Worm (Caenorhabditis elegans): Measurements from ENCODE around the gene C05D12.2.

C05D12.2 gene

DNA sequence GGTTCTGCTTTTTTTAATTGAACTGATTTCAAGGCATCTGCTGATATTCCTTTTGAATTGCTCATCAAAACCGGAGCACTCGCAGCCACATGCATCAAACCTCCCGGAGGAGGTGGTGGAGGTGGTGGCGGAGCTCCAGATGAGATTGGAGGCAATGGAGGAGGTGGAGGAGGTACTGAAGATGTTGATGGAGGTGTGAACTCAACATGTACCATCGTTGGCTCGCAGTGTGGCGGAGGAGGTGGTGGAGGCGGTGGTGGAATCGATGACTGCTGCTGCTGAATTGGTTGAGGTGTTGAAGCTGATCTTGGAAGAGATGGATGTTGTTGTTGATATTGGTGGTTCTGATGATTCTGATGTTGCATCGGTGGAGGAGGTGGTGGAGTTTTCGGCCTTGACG lies 31.1 kb upstream of the C05D12.2 start:
- no peak for TF ChIP-seq flt-1 (GFP tag; IDR thresholded peaks at IDR 0.05)
- no peak for TF ChIP-seq F13C5.2 (tag; optimal IDR thresholded peaks at IDR 0.05)
- no peak for TF ChIP-seq tbx-37 (GFP tag; conservative IDR thresholded peaks at IDR 0.05)
- TF ChIP-seq pes-1 (GFP tag; IDR thresholded peaks at IDR 0.05) = no peak
- TF ChIP-seq ets-7 (tag; optimal IDR thresholded peaks at IDR 0.05) = no peak
- TF ChIP-seq tbx-11 (GFP tag; IDR thresholded peaks at IDR 0.05) = no peak
- TF ChIP-seq B0310.2 (tag; optimal IDR thresholded peaks at IDR 0.05) = no peak
- no peak for TF ChIP-seq ama-1 (optimal IDR thresholded peaks at IDR 0.05)
- TF ChIP-seq hmg-4 (GFP tag; optimal IDR thresholded peaks at IDR 0.05) = no peak
- TF ChIP-seq ceh-36 (tag; optimal IDR thresholded peaks at IDR 0.05) = no peak
- TF ChIP-seq aly-1 (tag; optimal IDR thresholded peaks at IDR 0.05) = no peak
- no peak for TF ChIP-seq ceh-13 (GFP tag; optimal IDR thresholded peaks at IDR 0.05)
- no peak for TF ChIP-seq hnd-1 (tag; optimal IDR thresholded peaks at IDR 0.05)
- TF ChIP-seq sea-1 (GFP tag; conservative IDR thresholded peaks at IDR 0.05) = no peak
- no peak for TF ChIP-seq scrt-1 (GFP tag; IDR thresholded peaks at IDR 0.05)

DNA sequence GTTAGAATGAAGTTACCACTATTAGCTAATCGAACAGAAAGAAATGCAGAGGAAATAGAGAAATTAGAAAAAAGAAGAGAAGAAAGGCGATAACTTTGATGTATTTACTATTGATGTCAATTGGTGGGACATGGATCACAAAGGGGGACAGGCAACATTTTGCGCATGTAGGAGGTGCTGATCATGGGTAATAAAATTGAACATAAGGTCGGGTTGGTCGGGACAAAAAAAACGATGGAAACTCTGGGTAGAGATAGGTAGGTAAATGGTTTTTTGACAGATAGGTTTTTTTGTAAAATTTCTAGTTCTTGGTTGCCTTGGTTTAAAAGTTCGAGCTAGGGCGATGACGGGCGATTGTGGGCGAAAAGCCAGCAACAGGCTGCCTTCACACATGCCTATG lies 27.2 kb upstream of the C05D12.2 start, which contains the start of gene shn-1:
shn-1 (minus strand) TSS at position 101 of the 400 bp plus-strand sequence.
- no peak for TF ChIP-seq ama-1 (optimal IDR thresholded peaks at IDR 0.05)
- no peak for TF ChIP-seq hnd-1 (tag; optimal IDR thresholded peaks at IDR 0.05)
- TF ChIP-seq ceh-36 (tag; optimal IDR thresholded peaks at IDR 0.05) = no peak
- TF ChIP-seq tbx-37 (GFP tag; conservative IDR thresholded peaks at IDR 0.05) = no peak
- no peak for TF ChIP-seq hmbx-1 (tag; optimal IDR thresholded peaks at IDR 0.05)
- TF ChIP-seq tbx-11 (GFP tag; IDR thresholded peaks at IDR 0.05) = no peak
- no peak for TF ChIP-seq ceh-13 (GFP tag; optimal IDR thresholded peaks at IDR 0.05)
- no peak for TF ChIP-seq F13C5.2 (tag; optimal IDR thresholded peaks at IDR 0.05)
- TF ChIP-seq aly-1 (tag; optimal IDR thresholded peaks at IDR 0.05) = no peak
- TF ChIP-seq sea-1 (GFP tag; conservative IDR thresholded peaks at IDR 0.05) = no peak
- TF ChIP-seq flt-1 (GFP tag; IDR thresholded peaks at IDR 0.05) = no peak
- TF ChIP-seq pes-1 (GFP tag; IDR thresholded peaks at IDR 0.05) = no peak
- TF ChIP-seq hmg-4 (GFP tag; optimal IDR thresholded peaks at IDR 0.05) = no peak
- no peak for TF ChIP-seq ets-7 (tag; optimal IDR thresholded peaks at IDR 0.05)
- TF ChIP-seq scrt-1 (GFP tag; IDR thresholded peaks at IDR 0.05) = no peak
- no peak for TF ChIP-seq B0310.2 (tag; optimal IDR thresholded peaks at IDR 0.05)

DNA sequence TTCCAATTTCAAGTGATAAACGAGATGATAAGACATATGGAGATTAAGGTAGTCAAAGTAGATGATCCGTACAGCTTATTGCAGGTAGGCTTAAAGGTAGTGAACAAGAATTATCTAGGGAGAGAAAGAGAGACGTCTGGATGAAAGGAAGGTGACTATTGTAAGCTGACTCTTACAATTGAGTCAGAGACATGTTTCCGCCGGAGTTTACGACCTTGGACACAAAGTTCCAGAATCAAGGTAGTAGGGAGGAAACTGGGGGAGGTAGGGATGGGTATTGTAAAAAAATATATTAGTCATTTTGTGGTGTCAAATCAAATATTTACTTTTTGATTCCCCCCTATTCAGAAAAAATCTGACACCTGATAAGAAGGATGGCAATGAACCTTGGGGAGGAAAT lies 25.7 kb upstream of the C05D12.2 start:
- no peak for TF ChIP-seq flt-1 (GFP tag; IDR thresholded peaks at IDR 0.05)
- no peak for TF ChIP-seq B0310.2 (tag; optimal IDR thresholded peaks at IDR 0.05)
- TF ChIP-seq hmg-4 (GFP tag; optimal IDR thresholded peaks at IDR 0.05) = no peak
- TF ChIP-seq ama-1 (optimal IDR thresholded peaks at IDR 0.05) = no peak

DNA sequence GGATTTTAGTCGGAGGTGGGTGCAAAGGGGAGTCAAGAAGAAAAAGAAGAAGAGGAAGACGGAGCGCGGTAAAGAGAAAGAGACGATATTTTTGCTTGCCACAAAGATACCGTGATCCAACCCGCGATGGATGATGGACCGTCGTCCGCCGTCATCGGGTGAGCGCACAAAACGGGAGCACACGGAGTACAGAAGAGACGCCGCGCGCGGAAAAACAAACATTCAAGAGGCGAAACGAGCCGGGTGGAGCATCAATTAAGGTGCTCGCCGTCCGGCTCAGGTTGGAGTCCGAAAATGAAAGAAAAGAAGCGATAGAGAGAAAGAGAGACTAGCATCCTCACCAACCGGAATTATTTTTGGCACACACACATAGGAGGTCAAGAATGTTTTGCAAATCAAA lies 24.3 kb upstream of the C05D12.2 start:
- TF ChIP-seq aly-1 (tag; optimal IDR thresholded peaks at IDR 0.05) (no peak), scrt-1 (GFP tag; IDR thresholded peaks at IDR 0.05) (no peak), ets-7 (tag; optimal IDR thresholded peaks at IDR 0.05) (no peak), tbx-11 (GFP tag; IDR thresholded peaks at IDR 0.05) (no peak), ama-1 (optimal IDR thresholded peaks at IDR 0.05) (no peak), flt-1 (GFP tag; IDR thresholded peaks at IDR 0.05) (no peak), tbx-37 (GFP tag; conservative IDR thresholded peaks at IDR 0.05) (no peak), pes-1 (GFP tag; IDR thresholded peaks at IDR 0.05) (no peak), ceh-36 (tag; optimal IDR thresholded peaks at IDR 0.05) (no peak), B0310.2 (tag; optimal IDR thresholded peaks at IDR 0.05) (no peak), sea-1 (GFP tag; conservative IDR thresholded peaks at IDR 0.05) (no peak), F13C5.2 (tag; optimal IDR thresholded peaks at IDR 0.05) (no peak), tra-4 (tag; optimal IDR thresholded peaks at IDR 0.05) (no peak), hmg-4 (GFP tag; optimal IDR thresholded peaks at IDR 0.05) (no peak)

DNA sequence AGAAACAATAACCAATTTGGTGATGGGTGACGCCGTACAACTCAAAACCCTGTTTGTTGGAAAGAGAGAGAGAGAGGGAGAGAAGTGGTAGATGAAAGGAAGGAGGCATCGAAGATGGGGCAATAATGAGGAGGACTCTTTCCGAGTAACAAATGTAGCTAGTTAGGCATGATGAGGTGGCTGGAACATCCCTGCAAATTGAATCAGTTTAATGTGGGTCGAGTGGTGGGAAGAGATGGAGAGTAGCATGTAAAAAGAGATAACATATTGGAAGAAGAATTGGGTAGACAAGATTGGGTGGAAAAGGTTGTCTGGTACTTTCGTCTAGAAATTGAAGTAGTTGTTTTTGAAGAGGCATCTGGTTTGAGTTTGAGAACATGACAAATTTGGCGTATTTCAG lies 21.9 kb upstream of the C05D12.2 start:
- TF ChIP-seq B0310.2 (tag; optimal IDR thresholded peaks at IDR 0.05) (no peak), aly-1 (tag; optimal IDR thresholded peaks at IDR 0.05) (peak; percentile 9)

DNA sequence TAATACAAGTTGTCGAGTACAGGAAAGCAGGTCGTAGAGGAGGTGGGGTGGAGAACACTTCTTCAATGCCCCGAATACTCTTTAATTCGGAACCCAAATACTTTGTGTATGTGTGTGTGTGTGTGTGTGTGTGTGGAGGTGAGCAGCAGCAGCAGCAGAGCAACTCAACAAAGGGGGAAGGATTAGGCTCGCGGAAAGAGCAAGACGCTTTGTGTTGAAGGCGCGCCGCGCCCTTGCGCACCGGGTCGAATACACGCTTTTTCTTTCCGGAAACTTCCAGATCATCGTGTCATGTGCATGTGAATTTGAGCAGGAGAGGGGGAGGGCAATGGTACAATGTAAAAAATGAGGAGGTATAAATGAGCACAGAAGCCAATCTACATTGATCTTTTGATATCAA lies 19.3 kb upstream of the C05D12.2 start:
- TF ChIP-seq ceh-36 (tag; optimal IDR thresholded peaks at IDR 0.05) (peak; percentile 10), sea-1 (GFP tag; conservative IDR thresholded peaks at IDR 0.05) (no peak), tbx-11 (GFP tag; IDR thresholded peaks at IDR 0.05) (no peak)

DNA sequence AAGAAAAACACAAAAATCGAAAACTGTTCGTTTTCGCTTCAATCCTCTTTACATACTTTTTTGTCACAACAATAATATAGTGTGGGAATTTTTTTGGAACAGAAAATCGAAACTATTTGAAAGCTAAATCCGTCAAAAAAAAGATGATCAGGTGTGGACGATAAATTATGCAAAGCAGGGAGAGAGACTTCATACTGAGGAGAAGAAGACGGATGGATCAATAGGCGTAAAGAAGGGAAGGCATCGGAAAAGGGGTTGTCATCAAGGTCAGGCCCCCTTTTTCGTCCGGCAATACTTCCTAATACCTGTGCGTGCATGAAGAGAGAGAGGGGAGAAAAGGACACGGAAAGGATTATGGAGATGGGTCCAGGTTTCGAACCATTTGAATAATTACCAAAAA lies 17.7 kb upstream of the C05D12.2 start:
- TF ChIP-seq ets-7 (tag; optimal IDR thresholded peaks at IDR 0.05) (no peak), hnd-1 (tag; optimal IDR thresholded peaks at IDR 0.05) (no peak), B0310.2 (tag; optimal IDR thresholded peaks at IDR 0.05) (no peak), scrt-1 (GFP tag; IDR thresholded peaks at IDR 0.05) (no peak), hmbx-1 (tag; optimal IDR thresholded peaks at IDR 0.05) (no peak), ceh-36 (tag; optimal IDR thresholded peaks at IDR 0.05) (no peak), tbx-11 (GFP tag; IDR thresholded peaks at IDR 0.05) (no peak), sea-1 (GFP tag; conservative IDR thresholded peaks at IDR 0.05) (no peak), tbx-37 (GFP tag; conservative IDR thresholded peaks at IDR 0.05) (no peak)

DNA sequence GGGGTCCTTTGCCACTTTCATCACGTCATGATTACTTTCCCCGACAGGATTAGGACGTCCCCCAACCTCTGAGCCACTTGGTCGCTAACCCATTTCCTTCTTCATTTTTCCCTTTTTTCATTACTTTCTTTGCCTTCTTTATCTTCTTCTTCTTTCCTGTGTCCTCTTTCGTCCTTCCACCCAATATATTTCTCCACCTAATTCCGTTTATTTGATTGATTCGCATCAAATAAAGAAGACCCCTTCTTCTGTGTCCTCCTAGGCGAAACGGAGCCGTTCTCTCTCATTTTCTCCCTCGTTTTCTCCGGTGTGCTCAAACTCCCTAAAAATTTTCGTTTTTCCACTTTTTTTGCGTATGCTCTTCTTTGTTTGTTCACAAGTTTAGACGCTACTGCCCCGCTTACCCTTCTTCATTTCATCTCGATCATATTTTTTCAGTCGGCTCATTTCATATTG lies 8.4 kb upstream of the C05D12.2 start, which contains the start of gene C05D12.7:
C05D12.7 (plus strand) TSS at position 406 of the 456 bp plus-strand sequence.
- TF ChIP-seq F13C5.2 (tag; optimal IDR thresholded peaks at IDR 0.05) = no peak
- TF ChIP-seq hmbx-1 (tag; optimal IDR thresholded peaks at IDR 0.05) = no peak
- TF ChIP-seq aly-1 (tag; optimal IDR thresholded peaks at IDR 0.05) = no peak
- no peak for TF ChIP-seq ceh-36 (tag; optimal IDR thresholded peaks at IDR 0.05)
- no peak for TF ChIP-seq hnd-1 (tag; optimal IDR thresholded peaks at IDR 0.05)
- no peak for TF ChIP-seq tbx-11 (GFP tag; IDR thresholded peaks at IDR 0.05)
- TF ChIP-seq tbx-37 (GFP tag; conservative IDR thresholded peaks at IDR 0.05) = no peak
- no peak for TF ChIP-seq ama-1 (optimal IDR thresholded peaks at IDR 0.05)
- TF ChIP-seq flt-1 (GFP tag; IDR thresholded peaks at IDR 0.05) = no peak
- no peak for TF ChIP-seq B0310.2 (tag; optimal IDR thresholded peaks at IDR 0.05)
- no peak for TF ChIP-seq scrt-1 (GFP tag; IDR thresholded peaks at IDR 0.05)
- TF ChIP-seq ets-7 (tag; optimal IDR thresholded peaks at IDR 0.05) = no peak
- TF ChIP-seq tra-4 (tag; optimal IDR thresholded peaks at IDR 0.05) = no peak
- TF ChIP-seq ceh-13 (GFP tag; optimal IDR thresholded peaks at IDR 0.05) = no peak
- no peak for TF ChIP-seq pes-1 (GFP tag; IDR thresholded peaks at IDR 0.05)
- no peak for TF ChIP-seq sea-1 (GFP tag; conservative IDR thresholded peaks at IDR 0.05)
- no peak for TF ChIP-seq hmg-4 (GFP tag; optimal IDR thresholded peaks at IDR 0.05)

Data from whole organism, early embryonic.